Worm (Caenorhabditis elegans) whole organism, L1 larva: ENCODE measurements around the gene C55A1.4.
"Not testable (repeated sequence)": the region's sequence is repeated elsewhere in the genome, so short reads cannot be mapped to it uniquely, and the experiment has no call there.

Experiments used
- C34B4.2 ChIP-seq: sonication (generic microtip); optimal IDR thresholded peaks from 2 replicates; lab custom pipeline; 2017; ENCODE audit warnings: mild to moderate bottlenecking, missing genetic modification characterization, missing compliant biosample characterization
- Y116A8C.19 ChIP-seq: sonication (generic microtip); optimal IDR thresholded peaks from 2 replicates; lab custom pipeline; 2016; ENCODE audit warnings: missing compliant biosample characterization, missing genetic modification characterization, borderline replicate concordance
- aha-1 ChIP-seq: fragments of 150-350 bp; optimal IDR thresholded peaks from 2 replicates; lab custom pipeline; 2014; ENCODE audit warnings: missing biosample characterization, missing genetic modification characterization
- alr-1 ChIP-seq: fragments of 200-800 bp; sonication (Bioruptor generic); optimal IDR thresholded peaks from 2 replicates; lab custom pipeline; 2018; ENCODE audit warnings: borderline replicate concordance, mild to moderate bottlenecking, missing genetic modification characterization, missing compliant biosample characterization
- ceh-63 ChIP-seq: fragments of 200-800 bp; sonication (Bioruptor generic); optimal IDR thresholded peaks from 2 replicates; lab custom pipeline; 2018; ENCODE audit warnings: mild to moderate bottlenecking, missing genetic modification characterization, missing compliant biosample characterization
- dsc-1 ChIP-seq: sonication (generic microtip); optimal IDR thresholded peaks from 2 replicates; lab custom pipeline; 2016; ENCODE audit warnings: mild to moderate bottlenecking, missing genetic modification characterization, missing compliant biosample characterization
- efl-1 ChIP-seq, 4 experiments: fragments of 150-350 bp; optimal IDR thresholded peaks in 3 of 4; peaks in 1 of 4; 1 replicate in 1 of 4; 2 replicates in 3 of 4; lab custom pipeline; 2014; ENCODE audit warnings: missing biosample characterization in 2 of 4, missing genetic modification characterization in 2 of 4, missing genetic modification reagents in 2 of 4
- efl-3 ChIP-seq: fragments of 200-800 bp; sonication (Bioruptor generic); optimal IDR thresholded peaks from 2 replicates; lab custom pipeline; 2018; ENCODE audit warnings: mild to moderate bottlenecking, missing genetic modification characterization, missing compliant biosample characterization
- egl-27 ChIP-seq, 2 experiments: fragments of 150-350 bp in 1 of 2; sonication (generic microtip); optimal IDR thresholded peaks; 3 replicates each; lab custom pipeline; 2017 to 2018; ENCODE audit warnings: missing biosample characterization in 2 of 2, missing genetic modification characterization in 2 of 2, missing genetic modification reagents in 2 of 2
- elt-2 ChIP-seq: sonication (generic microtip); optimal IDR thresholded peaks from 2 replicates; lab custom pipeline; 2016; ENCODE audit warnings: missing genetic modification characterization, mild to moderate bottlenecking, inconsistent platforms, missing compliant biosample characterization, missing genetic modification reagents
- elt-3 ChIP-seq, 6 experiments: fragments of 150-350 bp in 1 of 6; sonication (generic microtip); optimal IDR thresholded peaks; 2 replicates each; lab custom pipeline; 2017 to 2018; ENCODE audit warnings: missing biosample characterization in 6 of 6, missing genetic modification characterization in 6 of 6, inconsistent platforms in 1 of 6
- fkh-8 ChIP-seq: sonication (generic microtip); optimal IDR thresholded peaks from 2 replicates; lab custom pipeline; 2016; ENCODE audit warnings: mild to moderate bottlenecking, missing genetic modification characterization, missing compliant biosample characterization
- fos-1 ChIP-seq: fragments of 150-350 bp; optimal IDR thresholded peaks from 2 replicates; lab custom pipeline; 2014; ENCODE audit warnings: missing biosample characterization, missing genetic modification characterization
- grh-1 ChIP-seq: fragments of 200-800 bp; sonication (Bioruptor generic); IDR thresholded peaks from 2 replicates; pipeline ENCODE4 v1.3.6; 2022; ENCODE audit warnings: missing genetic modification reagents, missing genetic modification characterization, missing compliant biosample characterization
- hlh-17 ChIP-seq: fragments of 200-800 bp; sonication (Bioruptor generic); optimal IDR thresholded peaks from 2 replicates; lab custom pipeline; 2018; ENCODE audit warnings: missing genetic modification characterization, mild to moderate bottlenecking, missing compliant biosample characterization, moderate library complexity, borderline replicate concordance
- hpl-2 ChIP-seq: fragments of 150-350 bp; optimal IDR thresholded peaks from 2 replicates; lab custom pipeline; 2014; ENCODE audit warnings: missing biosample characterization, missing genetic modification reagents, missing genetic modification characterization
- lin-15B ChIP-seq: fragments of 150-350 bp; sonication (generic microtip); optimal IDR thresholded peaks from 3 replicates; lab custom pipeline; 2014; ENCODE audit warnings: missing biosample characterization, missing genetic modification characterization
- lin-35 ChIP-seq, 2 experiments: fragments of 150-350 bp; optimal IDR thresholded peaks; 2 replicates each; lab custom pipeline; 2014; ENCODE audit warnings: missing biosample characterization in 2 of 2, missing genetic modification characterization in 2 of 2, missing genetic modification reagents in 2 of 2
- lir-3 ChIP-seq: sonication (generic microtip); optimal IDR thresholded peaks from 2 replicates; lab custom pipeline; 2016; ENCODE audit warnings: mild to moderate bottlenecking, missing genetic modification characterization, moderate library complexity, missing compliant biosample characterization; ENCODE audit not compliant: poor library complexity
- mdl-1 ChIP-seq, 2 experiments: fragments of 150-350 bp; optimal IDR thresholded peaks; 2 replicates each; lab custom pipeline; 2014 to 2017; ENCODE audit warnings: missing biosample characterization in 2 of 2, missing genetic modification characterization in 2 of 2, inconsistent platforms in 1 of 2
- mep-1 ChIP-seq: fragments of 150-350 bp; optimal IDR thresholded peaks from 2 replicates; lab custom pipeline; 2014; ENCODE audit warnings: missing biosample characterization, missing genetic modification characterization
- nhr-11 ChIP-seq: fragments of 150-350 bp; optimal IDR thresholded peaks from 2 replicates; lab custom pipeline; 2014; ENCODE audit warnings: missing biosample characterization, missing genetic modification characterization
- nhr-12 ChIP-seq: sonication (generic microtip); optimal IDR thresholded peaks from 2 replicates; lab custom pipeline; 2017; ENCODE audit warnings: missing biosample characterization, missing genetic modification characterization
- nhr-19 ChIP-seq: fragments of 200-800 bp; sonication (Bioruptor generic); conservative IDR thresholded peaks from 2 replicates; pipeline ENCODE4 v1.3.6; 2022; ENCODE audit warnings: missing genetic modification characterization, missing compliant biosample characterization
- nhr-20 ChIP-seq: sonication (generic microtip); optimal IDR thresholded peaks from 2 replicates; lab custom pipeline; 2016; ENCODE audit warnings: mild to moderate bottlenecking, missing genetic modification characterization, missing compliant biosample characterization
- nhr-28 ChIP-seq: fragments of 150-350 bp; optimal IDR thresholded peaks from 2 replicates; lab custom pipeline; 2014; ENCODE audit warnings: missing biosample characterization, missing genetic modification characterization
- nhr-47 ChIP-seq: sonication (generic microtip); optimal IDR thresholded peaks from 2 replicates; lab custom pipeline; 2016; ENCODE audit warnings: mild to moderate bottlenecking, missing genetic modification characterization, moderate library complexity, missing compliant biosample characterization
- nhr-77 ChIP-seq: fragments of 150-350 bp; optimal IDR thresholded peaks from 2 replicates; lab custom pipeline; 2014; ENCODE audit warnings: missing biosample characterization, missing genetic modification characterization
- nhr-84 ChIP-seq: sonication (generic microtip); optimal IDR thresholded peaks from 2 replicates; lab custom pipeline; 2017; ENCODE audit warnings: missing biosample characterization, missing genetic modification characterization
- pag-3 ChIP-seq: sonication (generic microtip); optimal IDR thresholded peaks from 2 replicates; lab custom pipeline; 2017; ENCODE audit warnings: missing genetic modification characterization, mild to moderate bottlenecking, missing compliant biosample characterization, antibody characterized with exemption, borderline replicate concordance; ENCODE audit not compliant: insufficient read depth
- pax-3 ChIP-seq: fragments of 200-800 bp; sonication (Bioruptor generic); optimal IDR thresholded peaks from 2 replicates; lab custom pipeline; 2018; ENCODE audit warnings: mild to moderate bottlenecking, missing genetic modification characterization, moderate library complexity, missing compliant biosample characterization
- pqm-1 ChIP-seq: sonication (generic microtip); optimal IDR thresholded peaks from 3 replicates; lab custom pipeline; 2017; ENCODE audit warnings: missing biosample characterization, missing genetic modification characterization
- sox-4 ChIP-seq: sonication (generic microtip); optimal IDR thresholded peaks from 2 replicates; lab custom pipeline; 2016; ENCODE audit warnings: missing genetic modification characterization, missing compliant biosample characterization
- sptf-1 ChIP-seq: fragments of 150-350 bp; optimal IDR thresholded peaks from 2 replicates; lab custom pipeline; 2014; ENCODE audit warnings: missing biosample characterization, missing genetic modification characterization
- swsn-7 ChIP-seq: sonication (generic microtip); optimal IDR thresholded peaks from 2 replicates; lab custom pipeline; 2016; ENCODE audit warnings: missing genetic modification characterization, missing compliant biosample characterization
- tbx-2 ChIP-seq: sonication (generic microtip); optimal IDR thresholded peaks from 2 replicates; lab custom pipeline; 2016; ENCODE audit warnings: missing genetic modification characterization, missing compliant biosample characterization
- tlp-1 ChIP-seq: fragments of 150-350 bp; optimal IDR thresholded peaks from 2 replicates; lab custom pipeline; 2014; ENCODE audit warnings: missing biosample characterization, missing genetic modification characterization
- unc-30 ChIP-seq: sonication (generic microtip); optimal IDR thresholded peaks from 2 replicates; lab custom pipeline; 2017; ENCODE audit warnings: missing biosample characterization, missing genetic modification characterization
- unc-86 ChIP-seq: sonication (generic microtip); optimal IDR thresholded peaks from 2 replicates; lab custom pipeline; 2016; ENCODE audit warnings: missing genetic modification characterization, missing compliant biosample characterization
- unc-98 ChIP-seq: fragments of 200-800 bp; sonication (Bioruptor generic); IDR thresholded peaks from 2 replicates; pipeline ENCODE4 v1.3.6; 2022; ENCODE audit warnings: missing genetic modification characterization, missing compliant biosample characterization
- xbp-1 ChIP-seq: sonication (generic microtip); optimal IDR thresholded peaks from 2 replicates; lab custom pipeline; 2016; ENCODE audit warnings: missing genetic modification characterization, missing compliant biosample characterization
- zag-1 ChIP-seq: fragments of 150-350 bp; optimal IDR thresholded peaks from 2 replicates; lab custom pipeline; 2014; ENCODE audit warnings: missing biosample characterization, missing genetic modification characterization
- ztf-11 ChIP-seq, 2 experiments: sonication (generic microtip); optimal IDR thresholded peaks; 2 replicates each; lab custom pipeline; 2016 to 2017; ENCODE audit warnings: missing genetic modification characterization in 2 of 2, missing biosample characterization in 1 of 2, missing compliant biosample characterization in 1 of 2

Gene C55A1.4

DNA sequence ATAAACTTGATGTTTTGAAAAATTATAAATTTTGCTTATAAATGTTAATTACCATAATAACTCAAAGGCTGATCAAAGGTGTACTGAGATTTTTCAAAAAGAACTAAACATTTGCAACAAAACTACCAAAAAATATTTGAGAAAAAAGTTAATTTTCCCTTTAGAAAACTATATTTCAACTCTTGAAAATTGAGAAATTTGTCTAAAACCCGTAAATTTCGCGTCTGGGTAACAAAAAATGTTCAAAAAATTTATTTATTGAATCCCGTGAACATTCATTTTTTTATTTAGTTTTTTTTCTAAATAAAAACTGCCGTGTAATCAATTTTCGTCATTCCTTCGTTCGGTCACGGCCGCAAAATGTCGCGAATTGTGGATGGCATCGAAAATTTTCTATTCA, 27.0 kb upstream of the C55A1.4 start, which contains the start of gene K06B4.15:
Gene K06B4.15 (plus strand): TSS at position 301 of the 400 bp plus-strand sequence.
- not testable (repeated sequence) for TF ChIP-seq ceh-63 (GFP tag; lab: Kevin White, UChicago); pax-3; nhr-84 (tag; lab: Kevin White, UChicago)

DNA sequence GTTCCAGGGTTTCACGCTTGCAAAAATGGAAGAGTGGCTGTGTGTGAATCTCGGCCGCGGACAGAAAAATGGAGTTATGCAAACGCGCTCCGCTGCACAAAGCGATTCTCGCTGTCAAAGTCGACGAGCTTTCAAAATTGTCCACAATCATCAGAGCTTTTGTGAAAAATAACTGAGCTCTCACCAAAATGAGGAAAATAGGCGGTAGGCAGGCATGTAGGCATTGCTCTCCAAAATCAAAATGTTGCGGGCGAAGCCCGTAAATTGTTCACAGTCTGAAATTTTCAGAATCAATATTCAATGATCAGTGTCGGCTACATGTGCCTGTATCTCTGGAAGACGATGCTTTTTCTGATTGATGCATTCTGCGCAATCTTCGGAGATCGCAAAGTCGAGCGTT, 25.8 kb upstream of the C55A1.4 start, which contains the start of gene K06B4.4:
Gene K06B4.4 (plus strand): TSS at position 301 of the 400 bp plus-strand sequence.
- no peak for TF ChIP-seq grh-1
- no peak for TF ChIP-seq elt-2 (tag; lab: Kevin White, UChicago)
- no peak for TF ChIP-seq Y116A8C.19 (tag; lab: Kevin White, UChicago)
- TF ChIP-seq nhr-28 (tag; lab: Kevin White, UChicago) = no peak
- no peak for TF ChIP-seq aha-1 (tag; lab: Kevin White, UChicago)
- TF ChIP-seq fkh-8 (tag; lab: Kevin White, UChicago) = no peak
- no peak for TF ChIP-seq lir-3 (tag; lab: Kevin White, UChicago)
- no peak for TF ChIP-seq pax-3
- no peak for TF ChIP-seq dsc-1
- TF ChIP-seq tbx-2 = no peak
- no peak for TF ChIP-seq nhr-11 (tag; lab: Kevin White, UChicago)
- no peak for TF ChIP-seq pag-3 (tag; lab: Kevin White, UChicago)
- no peak for TF ChIP-seq lin-35 (GFP tag; optimal IDR thresholded peaks at IDR 0.05; lab: Kevin White, UChicago)
- TF ChIP-seq sptf-1 = no peak
- no peak for TF ChIP-seq lin-15B (tag; lab: Kevin White, UChicago)
- TF ChIP-seq, all 84 proteins: peak for 0

ce11 chrV:15668200-15668599, 25.1 kb upstream of the C55A1.4 start, which contains the start of gene F53E4.1:
Gene F53E4.1, minus strand, starts transcription at chrV:15668300.
- TF ChIP-seq alr-1, pag-3, fos-1 (tag; lab: Kevin White, UChicago): not testable (repeated sequence)
- TF ChIP-seq, all 84 proteins: peak for 0; not testable (repeated sequence) for 84

- TF ChIP-seq efl-3 = no peak
- no peak for TF ChIP-seq ztf-11 (tag; optimal IDR thresholded peaks at IDR 0.05; lab: Kevin White, UChicago)
- no peak for TF ChIP-seq tbx-2
- TF ChIP-seq nhr-11 (tag; lab: Kevin White, UChicago) = no peak
- no peak for TF ChIP-seq unc-30 (tag; lab: Kevin White, UChicago)
- TF ChIP-seq aha-1 (tag; lab: Kevin White, UChicago) = no peak
- peak; percentile 98 for TF ChIP-seq elt-2 (tag; lab: Kevin White, UChicago)
- peak in 1 of 2 experiments; percentile 61 for TF ChIP-seq mdl-1 (tag; optimal IDR thresholded peaks at IDR 0.05; lab: Kevin White, UChicago)
- no peak for TF ChIP-seq lir-3 (tag; lab: Kevin White, UChicago)
- no peak for TF ChIP-seq hpl-2
- TF ChIP-seq nhr-12 (tag; lab: Kevin White, UChicago) = no peak
- TF ChIP-seq C34B4.2 (tag; lab: Kevin White, UChicago) = no peak
- peak; percentile 13 for TF ChIP-seq pqm-1 (tag; lab: Kevin White, UChicago)
- TF ChIP-seq nhr-19 (GFP tag; lab: Robert Waterston, UW) = no peak
- no peak for TF ChIP-seq efl-1 (optimal IDR thresholded peaks at IDR 0.05; lab: Kevin White, UChicago)
- TF ChIP-seq efl-1 (GFP tag; optimal IDR thresholded peaks at IDR 0.05 in 1 of 2; lab: Kevin White, UChicago) = no peak
- no peak for TF ChIP-seq nhr-47 (tag; lab: Kevin White, UChicago)
- no peak for TF ChIP-seq xbp-1 (tag; lab: Kevin White, UChicago)
- no peak for TF ChIP-seq swsn-7
- no peak for TF ChIP-seq hlh-17 (GFP tag; lab: Kevin White, UChicago)
- no peak for TF ChIP-seq grh-1
- TF ChIP-seq tlp-1 (tag; lab: Kevin White, UChicago) = no peak
- no peak for TF ChIP-seq egl-27 (tag; optimal IDR thresholded peaks at IDR 0.05; lab: Kevin White, UChicago)
- TF ChIP-seq elt-3 (tag; optimal IDR thresholded peaks at IDR 0.05; lab: Kevin White, UChicago) = no peak
- TF ChIP-seq unc-98 (GFP tag; lab: Robert Waterston, UW) = no peak
- TF ChIP-seq mep-1 (tag; lab: Kevin White, UChicago) = no peak
- TF ChIP-seq sox-4 (tag; lab: Kevin White, UChicago) = no peak
- TF ChIP-seq alr-1 (tag; lab: Kevin White, UChicago) = no peak
- TF ChIP-seq lin-35 (GFP tag; optimal IDR thresholded peaks at IDR 0.05; lab: Kevin White, UChicago) = peak in 1 of 2 experiments; percentile 58
- no peak for TF ChIP-seq unc-86
- no peak for TF ChIP-seq dsc-1
- TF ChIP-seq zag-1 (tag; lab: Kevin White, UChicago) = no peak
- peak; percentile 62 for TF ChIP-seq nhr-20
- TF ChIP-seq nhr-84 (tag; lab: Kevin White, UChicago) = no peak
- no peak for TF ChIP-seq nhr-77 (tag; lab: Kevin White, UChicago)
Measured at ce11 chrV:15666718-15667117, 23.6 kb upstream of the C55A1.4 start.
